Fruit fly (Drosophila melanogaster) whole organism, embryonic: ENCODE measurements around the gene SecS.

ENCODE experiments used
- ATbp ChIP-seq: fragments of 200-800 bp; sonication (Bioruptor generic); optimal IDR thresholded peaks from 2 replicates; lab custom pipeline; 2017; ENCODE audit warnings: missing biosample characterization, mild to moderate bottlenecking, missing genetic modification characterization, missing genetic modification reagents
- CG10366 ChIP-seq: fragments of 200-800 bp; sonication (Bioruptor generic); IDR thresholded peaks from 2 replicates; pipeline ENCODE4 v1.3.6; 2022; ENCODE audit warnings: missing biosample characterization, missing genetic modification characterization
- CG10462 ChIP-seq: fragments of 200-800 bp; sonication (Bioruptor generic); optimal IDR thresholded peaks from 2 replicates; lab custom pipeline; 2016; ENCODE audit warnings: missing biosample characterization, missing genetic modification characterization
- CG11093 ChIP-seq: fragments of 200-800 bp; sonication (Bioruptor generic); IDR thresholded peaks from 3 replicates; pipeline ENCODE4 v1.3.6; 2022; ENCODE audit warnings: missing biosample characterization, missing genetic modification characterization
- CG12236 ChIP-seq: fragments of 200-800 bp; sonication (Bioruptor generic); optimal IDR thresholded peaks from 2 replicates; lab custom pipeline; 2016; ENCODE audit warnings: missing biosample characterization, missing genetic modification characterization
- CG14050 ChIP-seq: fragments of 200-800 bp; sonication (Bioruptor generic); IDR thresholded peaks from 3 replicates; pipeline ENCODE4 v1.3.6; 2022; ENCODE audit warnings: missing biosample characterization, missing genetic modification characterization
- CG14710 ChIP-seq: fragments of 200-800 bp; sonication (Bioruptor generic); optimal IDR thresholded peaks from 3 replicates; lab custom pipeline; 2019; ENCODE audit warnings: missing biosample characterization, mild to moderate bottlenecking, missing genetic modification characterization, moderate library complexity
- CG15479 ChIP-seq: fragments of 200-800 bp; sonication (Bioruptor generic); optimal IDR thresholded peaks from 3 replicates; lab custom pipeline; 2019; ENCODE audit warnings: missing biosample characterization, mild to moderate bottlenecking, missing genetic modification characterization, moderate library complexity
- CG17385 ChIP-seq: fragments of 200-800 bp; sonication (Bioruptor generic); optimal IDR thresholded peaks from 3 replicates; lab custom pipeline; 2018; ENCODE audit warnings: missing biosample characterization, mild to moderate bottlenecking, missing genetic modification characterization
- CG31365 ChIP-seq: fragments of 200-800 bp; sonication (Bioruptor generic); optimal IDR thresholded peaks from 2 replicates; lab custom pipeline; 2018; ENCODE audit warnings: missing biosample characterization, mild to moderate bottlenecking, missing genetic modification characterization
- CG32767 ChIP-seq: fragments of 200-800 bp; sonication (Bioruptor generic); IDR thresholded peaks from 2 replicates; pipeline ENCODE4 v1.3.6; 2022; ENCODE audit warnings: missing biosample characterization, missing genetic modification characterization
- CG32772 ChIP-seq: fragments of 200-800 bp; sonication (Bioruptor generic); IDR thresholded peaks from 2 replicates; pipeline ENCODE4 v1.3.6; 2022; ENCODE audit warnings: missing biosample characterization, missing genetic modification characterization
- CG34224 ChIP-seq: fragments of 200-800 bp; sonication (Bioruptor generic); IDR thresholded peaks from 3 replicates; pipeline ENCODE4 v1.3.6; 2022; ENCODE audit warnings: missing biosample characterization, missing genetic modification characterization; ENCODE audit not compliant: partially characterized antibody
- CG42726 ChIP-seq: fragments of 200-800 bp; sonication (Bioruptor generic); IDR thresholded peaks from 2 replicates; pipeline ENCODE4 v1.3.6; 2022; ENCODE audit warnings: missing biosample characterization, missing genetic modification characterization; ENCODE audit not compliant: partially characterized antibody
- CG4854 ChIP-seq: fragments of 200-800 bp; sonication (Bioruptor generic); optimal IDR thresholded peaks from 2 replicates; lab custom pipeline; 2016; ENCODE audit warnings: missing biosample characterization, missing genetic modification characterization, inconsistent platforms
- CG9609 ChIP-seq: fragments of 200-800 bp; sonication (Bioruptor generic); optimal IDR thresholded peaks from 3 replicates; lab custom pipeline; 2016; ENCODE audit warnings: missing biosample characterization, missing genetic modification characterization
- CG9797 ChIP-seq: fragments of 200-800 bp; sonication (Bioruptor generic); optimal IDR thresholded peaks from 3 replicates; lab custom pipeline; 2018; ENCODE audit warnings: missing biosample characterization, mild to moderate bottlenecking, missing genetic modification characterization
- CTCF ChIP-seq: fragments of 200-800 bp; sonication (Bioruptor generic); optimal IDR thresholded peaks from 2 replicates; lab custom pipeline; 2017; ENCODE audit warnings: missing biosample characterization, mild to moderate bottlenecking, missing genetic modification characterization, moderate library complexity
- Chrac-16 ChIP-seq: fragments of 200-800 bp; sonication (Bioruptor generic); optimal IDR thresholded peaks from 3 replicates; lab custom pipeline; 2016; ENCODE audit warnings: missing biosample characterization, missing genetic modification characterization
- CrebB ChIP-seq: fragments of 200-800 bp; sonication (Bioruptor generic); optimal IDR thresholded peaks from 3 replicates; lab custom pipeline; 2018; ENCODE audit warnings: missing biosample characterization, mild to moderate bottlenecking, missing genetic modification characterization
- D19B ChIP-seq: fragments of 200-800 bp; sonication (Bioruptor generic); optimal IDR thresholded peaks from 2 replicates; lab custom pipeline; 2017; ENCODE audit warnings: missing biosample characterization, mild to moderate bottlenecking, missing genetic modification characterization
- Dfd ChIP-seq, 2 experiments: fragments of >200 bp; optimal IDR thresholded peaks; 2 replicates each; lab custom pipeline; 2017; ENCODE audit warnings: missing biosample characterization in 2 of 2, missing genetic modification characterization in 2 of 2
- Dip2 ChIP-seq: fragments of 200-800 bp; sonication (Bioruptor generic); IDR thresholded peaks from 2 replicates; pipeline ENCODE4 v1.3.6; 2022; ENCODE audit warnings: missing biosample characterization, missing genetic modification characterization
- Ets97D ChIP-seq: fragments of 200-800 bp; sonication (Bioruptor generic); optimal IDR thresholded peaks from 3 replicates; lab custom pipeline; 2016; ENCODE audit warnings: missing biosample characterization, missing genetic modification characterization
- H15 ChIP-seq: fragments of 200-800 bp; sonication (Bioruptor generic); IDR thresholded peaks from 3 replicates; pipeline ENCODE4 v1.3.6; 2022; ENCODE audit warnings: missing biosample characterization, missing genetic modification characterization
- HmgD ChIP-seq: fragments of 200-800 bp; sonication (Bioruptor generic); optimal IDR thresholded peaks from 3 replicates; lab custom pipeline; 2016; ENCODE audit warnings: missing biosample characterization, missing genetic modification characterization
- NFAT ChIP-seq: fragments of 200-800 bp; sonication (Bioruptor generic); IDR thresholded peaks from 2 replicates; pipeline ENCODE4 v1.3.6; 2022; ENCODE audit warnings: missing biosample characterization, missing genetic modification characterization
- Neu2 ChIP-seq: fragments of 200-800 bp; sonication (Bioruptor generic); optimal IDR thresholded peaks from 3 replicates; lab custom pipeline; 2016; ENCODE audit warnings: missing biosample characterization, missing genetic modification characterization, borderline replicate concordance
- Nf-YA ChIP-seq: fragments of 200-800 bp; sonication (Bioruptor generic); IDR thresholded peaks from 2 replicates; pipeline ENCODE4 v1.3.6; 2022; ENCODE audit warnings: missing biosample characterization, missing genetic modification characterization
- Sry-δ ChIP-seq: fragments of 200-800 bp; sonication (Bioruptor generic); optimal IDR thresholded peaks from 2 replicates; lab custom pipeline; 2016; ENCODE audit warnings: missing biosample characterization, missing genetic modification characterization
- Vsx1 ChIP-seq: fragments of 200-800 bp; sonication (Bioruptor generic); optimal IDR thresholded peaks from 2 replicates; lab custom pipeline; 2017; ENCODE audit warnings: missing biosample characterization, mild to moderate bottlenecking, missing genetic modification characterization, missing genetic modification reagents
- YL-1 ChIP-seq: fragments of 200-800 bp; sonication (Bioruptor generic); optimal IDR thresholded peaks from 3 replicates; lab custom pipeline; 2017; ENCODE audit warnings: missing biosample characterization, mild to moderate bottlenecking, missing genetic modification characterization
- cas ChIP-seq: fragments of 200-800 bp; sonication (Bioruptor generic); IDR thresholded peaks from 2 replicates; pipeline ENCODE4 v1.3.6; 2022; ENCODE audit warnings: missing biosample characterization, missing genetic modification characterization
- cato ChIP-seq: fragments of 200-800 bp; sonication (Bioruptor generic); optimal IDR thresholded peaks from 2 replicates; lab custom pipeline; 2016; ENCODE audit warnings: missing biosample characterization, missing genetic modification characterization, borderline replicate concordance
- dysf ChIP-seq: fragments of 200-800 bp; sonication (Bioruptor generic); IDR thresholded peaks from 3 replicates; pipeline ENCODE4 v1.3.6; 2022; ENCODE audit warnings: missing biosample characterization, missing genetic modification characterization
- eyg ChIP-seq: fragments of 200-800 bp; sonication (Bioruptor generic); optimal IDR thresholded peaks from 3 replicates; lab custom pipeline; 2016; ENCODE audit warnings: missing biosample characterization, missing genetic modification characterization
- fru ChIP-seq: fragments of >200 bp; optimal IDR thresholded peaks from 2 replicates; lab custom pipeline; 2017
- gem ChIP-seq: fragments of 200-800 bp; sonication (Bioruptor generic); optimal IDR thresholded peaks from 2 replicates; lab custom pipeline; 2019; ENCODE audit warnings: missing biosample characterization, mild to moderate bottlenecking, missing genetic modification characterization, moderate library complexity
- gro ChIP-seq: fragments of 200-800 bp; sonication (Bioruptor generic); optimal IDR thresholded peaks from 2 replicates; lab custom pipeline; 2016; ENCODE audit warnings: missing biosample characterization, missing genetic modification characterization
- gsb ChIP-seq: fragments of 200-800 bp; sonication (Bioruptor generic); IDR thresholded peaks from 2 replicates; pipeline ENCODE4 v1.3.6; 2022; ENCODE audit warnings: missing biosample characterization, missing genetic modification characterization
- gt ChIP-seq: fragments of 200-800 bp; sonication (Bioruptor generic); IDR thresholded peaks from 2 replicates; pipeline ENCODE4 v1.3.6; 2022; ENCODE audit warnings: missing biosample characterization, missing genetic modification characterization
- ham ChIP-seq: fragments of 200-800 bp; sonication (Bioruptor generic); IDR thresholded peaks from 2 replicates; pipeline ENCODE4 v1.3.6; 2022; ENCODE audit warnings: missing biosample characterization, missing genetic modification characterization
- kay ChIP-seq: fragments of 200-800 bp; sonication (Bioruptor generic); optimal IDR thresholded peaks from 2 replicates; lab custom pipeline; 2016; ENCODE audit warnings: missing biosample characterization, missing genetic modification characterization
- mirr ChIP-seq: fragments of 200-800 bp; sonication (Bioruptor generic); optimal IDR thresholded peaks from 3 replicates; lab custom pipeline; 2018; ENCODE audit warnings: missing biosample characterization, mild to moderate bottlenecking, missing genetic modification characterization
- nerfin-1 ChIP-seq: fragments of 200-800 bp; sonication (Bioruptor generic); optimal IDR thresholded peaks from 3 replicates; lab custom pipeline; 2019; ENCODE audit warnings: missing biosample characterization, mild to moderate bottlenecking, missing genetic modification characterization, moderate library complexity
- onecut ChIP-seq: fragments of 200-800 bp; sonication (Bioruptor generic); IDR thresholded peaks from 2 replicates; pipeline ENCODE4 v1.3.6; 2022; ENCODE audit warnings: missing biosample characterization, missing genetic modification characterization
- p53 ChIP-seq: fragments of 200-800 bp; sonication (Bioruptor generic); optimal IDR thresholded peaks from 2 replicates; lab custom pipeline; 2016; ENCODE audit warnings: missing biosample characterization, missing genetic modification characterization
- pan ChIP-seq, 4 experiments: fragments of >200 bp in 3 of 4; fragments of 200-800 bp in 1 of 4; sonication (Bioruptor generic) in 1 of 4; optimal IDR thresholded peaks in 3 of 4; IDR thresholded peaks in 1 of 4; 2 replicates each; pipeline versions ENCODE4 v1.3.6 to Lab custom; 2017 to 2022; ENCODE audit warnings: missing biosample characterization in 2 of 4, missing genetic modification characterization in 2 of 4, mixed read lengths in 1 of 4
- pfk ChIP-seq: fragments of 200-800 bp; sonication (Bioruptor generic); optimal IDR thresholded peaks from 2 replicates; lab custom pipeline; 2018; ENCODE audit warnings: missing biosample characterization, mild to moderate bottlenecking, missing genetic modification characterization, moderate library complexity
- pnt ChIP-seq: fragments of 200-800 bp; sonication (Bioruptor generic); optimal IDR thresholded peaks from 3 replicates; lab custom pipeline; 2016; ENCODE audit warnings: missing biosample characterization, missing genetic modification characterization
- pzg ChIP-seq: fragments of 200-800 bp; sonication (Bioruptor generic); optimal IDR thresholded peaks from 3 replicates; lab custom pipeline; 2018; ENCODE audit warnings: missing biosample characterization, mild to moderate bottlenecking, missing genetic modification characterization, moderate library complexity
- tio ChIP-seq: fragments of 200-800 bp; sonication (Bioruptor generic); optimal IDR thresholded peaks from 2 replicates; lab custom pipeline; 2017; ENCODE audit warnings: missing biosample characterization, missing genetic modification characterization, inconsistent platforms

The SecS gene

dm6 chr3R:5600361-5601043 lies 731 bp upstream of the SecS start (continued):
- TF ChIP-seq Nf-YA (GFP tag; lab: Robert Waterston, UW), result no peak
- TF ChIP-seq CG17385 (GFP tag; lab: Kevin White, UChicago), result no peak
- no peak for TF ChIP-seq Vsx1
- no peak for TF ChIP-seq gsb
- TF ChIP-seq CG9797, result no peak
- no peak for TF ChIP-seq CG34224 (GFP tag; lab: Robert Waterston, UW)
- no peak for TF ChIP-seq cas
- TF ChIP-seq pnt, result no peak
- no peak for TF ChIP-seq CG14710 (tag; lab: Kevin White, UChicago)
- no peak for TF ChIP-seq CG9609 (GFP tag; lab: Kevin White, UChicago)
- no peak for TF ChIP-seq CG10366 (GFP tag; lab: Robert Waterston, UW)
- no peak for TF ChIP-seq CG10462 (GFP tag; lab: Kevin White, UChicago)
- TF ChIP-seq nerfin-1 (tag; lab: Kevin White, UChicago), result peak; percentile 78
- TF ChIP-seq kay (GFP tag; lab: Kevin White, UChicago), result peak; percentile 37
- no peak for TF ChIP-seq Chrac-16 (GFP tag; lab: Kevin White, UChicago)
- TF ChIP-seq pzg (GFP tag; lab: Kevin White, UChicago), result no peak
- TF ChIP-seq onecut, result peak; percentile 16; the same call in 1 of the 2 replicates
- no peak for TF ChIP-seq Dip2
- TF ChIP-seq gro, result peak; percentile 49
- TF ChIP-seq CG15479 (GFP tag; lab: Kevin White, UChicago), result peak; percentile 7
- no peak for TF ChIP-seq CG4854 (GFP tag; lab: Kevin White, UChicago)
- no peak for TF ChIP-seq Sry-δ
- no peak for TF ChIP-seq cato (GFP tag; lab: Kevin White, UChicago)
- TF ChIP-seq pan (optimal IDR thresholded peaks at IDR 0.05; lab: Kevin White, UChicago), result no peak
- TF ChIP-seq pan (GFP tag; optimal IDR thresholded peaks at IDR 0.05 in 1 of 2, IDR thresholded peaks at IDR 0.05 in 1 of 2), result no peak
- no peak for TF ChIP-seq D19B (GFP tag; lab: Kevin White, UChicago)
- TF ChIP-seq mirr (GFP tag; lab: Kevin White, UChicago), result peak; percentile 75
- no peak for TF ChIP-seq ham (GFP tag; lab: Robert Waterston, UW)
- TF ChIP-seq Dfd (GFP tag; optimal IDR thresholded peaks at IDR 0.05; lab: Kevin White, UChicago), result no peak
- no peak for TF ChIP-seq tio (GFP tag; lab: Kevin White, UChicago)
- TF ChIP-seq H15 (GFP tag; lab: Robert Waterston, UW), result no peak
- no peak for TF ChIP-seq ATbp
- TF ChIP-seq CG14050 (GFP tag; lab: Robert Waterston, UW), result no peak
- TF ChIP-seq gt (GFP tag; lab: Robert Waterston, UW), result no peak
- no peak for TF ChIP-seq CG32767 (GFP tag; lab: Robert Waterston, UW)
- TF ChIP-seq NFAT (GFP tag; lab: Robert Waterston, UW), result no peak
- no peak for TF ChIP-seq p53 (GFP tag; lab: Kevin White, UChicago)
- TF ChIP-seq HmgD, result no peak
- TF ChIP-seq eyg (GFP tag; lab: Kevin White, UChicago), result peak; percentile 14
- TF ChIP-seq pfk (GFP tag; lab: Kevin White, UChicago), result peak; percentile 92
- TF ChIP-seq CG32772 (GFP tag; lab: Robert Waterston, UW), result no peak
- TF ChIP-seq Neu2 (GFP tag; lab: Kevin White, UChicago), result no peak
- TF ChIP-seq dysf (GFP tag; lab: Robert Waterston, UW), result no peak
- no peak for TF ChIP-seq CG11093 (GFP tag; lab: Robert Waterston, UW)
- no peak for TF ChIP-seq CG42726
- no peak for TF ChIP-seq gem (tag; lab: Kevin White, UChicago)
- no peak for TF ChIP-seq CG12236 (GFP tag; lab: Kevin White, UChicago)
- no peak for TF ChIP-seq CrebB (tag; lab: Kevin White, UChicago)
- TF ChIP-seq fru (lab: Kevin White, UChicago), result no peak
- TF ChIP-seq CG31365 (tag; lab: Kevin White, UChicago), result no peak
- peak; percentile 84 for TF ChIP-seq YL-1 (GFP tag; lab: Kevin White, UChicago)
- no peak for TF ChIP-seq Ets97D (GFP tag; lab: Kevin White, UChicago)
- no peak for TF ChIP-seq CTCF
